Worm (Caenorhabditis elegans) whole organism, mixed stage, embryonic: ENCODE measurements around the gene F53B3.3.

Source experiments
- blmp-1 ChIP-seq: fragments of 150-350 bp; optimal IDR thresholded peaks from 2 replicates; lab custom pipeline; 2014; ENCODE audit warnings: missing biosample characterization, missing genetic modification characterization
- elt-3 ChIP-seq: fragments of 150-350 bp; optimal IDR thresholded peaks from 2 replicates; lab custom pipeline; 2014; ENCODE audit warnings: missing biosample characterization, missing genetic modification characterization
- flh-1 ChIP-seq: fragments of 200-800 bp; sonication (Bioruptor generic); optimal IDR thresholded peaks from 2 replicates; lab custom pipeline; 2018; ENCODE audit warnings: mild to moderate bottlenecking, missing genetic modification characterization, moderate library complexity, missing compliant biosample characterization
- mab-5 ChIP-seq: fragments of 150-350 bp; optimal IDR thresholded peaks from 2 replicates; lab custom pipeline; 2014; ENCODE audit warnings: missing biosample characterization, missing genetic modification characterization
- mep-1 ChIP-seq: fragments of 150-350 bp; optimal IDR thresholded peaks from 2 replicates; lab custom pipeline; 2017; ENCODE audit warnings: missing biosample characterization, missing genetic modification reagents, missing genetic modification characterization, inconsistent platforms
- nhr-12 ChIP-seq: fragments of 150-350 bp; optimal IDR thresholded peaks from 2 replicates; lab custom pipeline; 2014; ENCODE audit warnings: missing biosample characterization, missing genetic modification characterization
- ztf-11 ChIP-seq: fragments of 150-350 bp; optimal IDR thresholded peaks from 2 replicates; lab custom pipeline; 2014; ENCODE audit warnings: missing biosample characterization, missing genetic modification characterization

DNA sequence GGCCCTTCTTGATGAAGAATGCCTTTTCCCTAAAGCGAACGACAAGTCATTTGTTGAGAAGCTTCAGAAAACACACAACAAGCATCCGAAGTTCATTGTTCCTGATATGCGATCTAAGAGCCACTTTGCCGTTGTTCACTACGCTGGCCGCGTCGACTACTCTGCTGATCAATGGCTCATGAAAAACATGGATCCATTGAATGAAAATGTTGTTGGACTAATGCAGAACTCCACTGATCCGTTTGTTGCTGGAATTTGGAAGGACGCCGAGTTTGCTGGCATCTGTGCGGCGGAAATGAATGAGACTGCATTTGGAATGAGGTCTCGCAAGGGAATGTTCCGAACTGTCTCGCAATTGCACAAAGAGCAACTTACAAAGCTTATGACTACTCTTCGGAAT lies 41.8 kb upstream of the F53B3.3 start:
- no peak for TF ChIP-seq mep-1 (tag; lab: Kevin White, UChicago)
- TF ChIP-seq flh-1 (GFP tag; lab: Kevin White, UChicago), result no peak
- no peak for TF ChIP-seq nhr-12 (tag; lab: Kevin White, UChicago)
- no peak for TF ChIP-seq ztf-11 (tag; lab: Kevin White, UChicago)
- TF ChIP-seq blmp-1, result no peak
- TF ChIP-seq elt-3 (tag; lab: Kevin White, UChicago), result no peak
- no peak for TF ChIP-seq mab-5 (tag; lab: Kevin White, UChicago)
